Fruit fly (Drosophila melanogaster) whole organism, embryonic: ENCODE data around the gene CG7276.
A peak's percentile ranks its signal among the peaks of the same experiment; 100 is the strongest.

ENCODE experiments used
- Antp ChIP-seq: fragments of 200-800 bp; sonication (Bioruptor generic); optimal IDR thresholded peaks from 3 replicates; lab custom pipeline; 2016; ENCODE audit warnings: missing biosample characterization, missing genetic modification characterization
- Atf-2 ChIP-seq: fragments of 200-800 bp; sonication (Bioruptor generic); optimal IDR thresholded peaks from 2 replicates; lab custom pipeline; 2016; ENCODE audit warnings: missing biosample characterization, missing genetic modification characterization
- Bteb2 ChIP-seq: fragments of 200-800 bp; sonication (Bioruptor generic); optimal IDR thresholded peaks from 2 replicates; lab custom pipeline; 2016; ENCODE audit warnings: missing biosample characterization, missing genetic modification characterization
- CG10147 ChIP-seq: fragments of 200-800 bp; sonication (Bioruptor generic); optimal IDR thresholded peaks from 2 replicates; lab custom pipeline; 2019; ENCODE audit warnings: missing biosample characterization, mild to moderate bottlenecking, missing genetic modification characterization, moderate library complexity
- CG10321 ChIP-seq: fragments of 200-800 bp; sonication (Bioruptor generic); IDR thresholded peaks from 2 replicates; pipeline ENCODE4 v1.3.6; 2022; ENCODE audit warnings: missing biosample characterization, missing genetic modification characterization
- CG10959 ChIP-seq: fragments of 200-800 bp; sonication (Bioruptor generic); IDR thresholded peaks from 2 replicates; pipeline ENCODE4 v1.3.6; 2022; ENCODE audit warnings: missing biosample characterization, missing genetic modification characterization
- CG12104 ChIP-seq: fragments of 200-800 bp; sonication (Bioruptor generic); optimal IDR thresholded peaks from 3 replicates; lab custom pipeline; 2016; ENCODE audit warnings: missing biosample characterization, missing genetic modification characterization
- CG12942 ChIP-seq: fragments of 200-800 bp; sonication (Bioruptor generic); optimal IDR thresholded peaks from 3 replicates; lab custom pipeline; 2016; ENCODE audit warnings: missing biosample characterization, missing genetic modification characterization
- CG13624 ChIP-seq: fragments of 200-800 bp; sonication (Bioruptor generic); optimal IDR thresholded peaks from 2 replicates; lab custom pipeline; 2016; ENCODE audit warnings: missing biosample characterization, missing genetic modification characterization
- CG14050 ChIP-seq: fragments of 200-800 bp; sonication (Bioruptor generic); IDR thresholded peaks from 3 replicates; pipeline ENCODE4 v1.3.6; 2022; ENCODE audit warnings: missing biosample characterization, missing genetic modification characterization
- CG17361 ChIP-seq: fragments of 200-800 bp; sonication (Bioruptor generic); IDR thresholded peaks from 3 replicates; pipeline ENCODE4 v1.3.6; 2022; ENCODE audit warnings: missing biosample characterization, missing genetic modification characterization
- CG17385 ChIP-seq: fragments of 200-800 bp; sonication (Bioruptor generic); optimal IDR thresholded peaks from 3 replicates; lab custom pipeline; 2018; ENCODE audit warnings: missing biosample characterization, mild to moderate bottlenecking, missing genetic modification characterization
- CG2120 ChIP-seq: fragments of 200-800 bp; sonication (Bioruptor generic); optimal IDR thresholded peaks from 3 replicates; lab custom pipeline; 2016; ENCODE audit warnings: missing biosample characterization, missing genetic modification characterization
- CG30403 ChIP-seq: fragments of 200-800 bp; sonication (Bioruptor generic); optimal IDR thresholded peaks from 3 replicates; lab custom pipeline; 2016; ENCODE audit warnings: missing biosample characterization, missing genetic modification characterization
- CG31441 ChIP-seq: fragments of 200-800 bp; sonication (Bioruptor generic); IDR thresholded peaks from 2 replicates; pipeline ENCODE4 v1.3.6; 2022; ENCODE audit warnings: missing biosample characterization, missing genetic modification characterization
- CG3163 ChIP-seq: fragments of 200-800 bp; sonication (Bioruptor generic); optimal IDR thresholded peaks from 3 replicates; lab custom pipeline; 2016; ENCODE audit warnings: missing biosample characterization, missing genetic modification characterization
- CG32532 ChIP-seq: fragments of 200-800 bp; sonication (Bioruptor generic); IDR thresholded peaks from 2 replicates; pipeline ENCODE4 v1.3.6; 2022; ENCODE audit warnings: missing biosample characterization, missing genetic modification characterization
- CG3995 ChIP-seq: fragments of 200-800 bp; sonication (Bioruptor generic); optimal IDR thresholded peaks from 3 replicates; lab custom pipeline; 2016; ENCODE audit warnings: missing biosample characterization, missing genetic modification characterization
- CG7963 ChIP-seq: fragments of 200-800 bp; sonication (Bioruptor generic); IDR thresholded peaks from 3 replicates; pipeline ENCODE4 v1.3.6; 2022; ENCODE audit warnings: missing biosample characterization, missing genetic modification characterization; ENCODE audit not compliant: partially characterized antibody
- CG8388 ChIP-seq: fragments of 200-800 bp; sonication (Bioruptor generic); optimal IDR thresholded peaks from 2 replicates; lab custom pipeline; 2019; ENCODE audit warnings: missing biosample characterization, mild to moderate bottlenecking, missing genetic modification characterization, moderate library complexity
- CG9609 ChIP-seq: fragments of 200-800 bp; sonication (Bioruptor generic); optimal IDR thresholded peaks from 3 replicates; lab custom pipeline; 2016; ENCODE audit warnings: missing biosample characterization, missing genetic modification characterization
- Camta ChIP-seq: fragments of 200-800 bp; sonication (Bioruptor generic); optimal IDR thresholded peaks from 2 replicates; lab custom pipeline; 2016; ENCODE audit warnings: missing biosample characterization, missing genetic modification characterization
- Dip3 ChIP-seq: fragments of 200-800 bp; sonication (Bioruptor generic); optimal IDR thresholded peaks from 3 replicates; lab custom pipeline; 2016; ENCODE audit warnings: missing biosample characterization, missing genetic modification characterization
- Dref ChIP-seq: fragments of 200-800 bp; sonication (Bioruptor generic); IDR thresholded peaks from 2 replicates; pipeline ENCODE4 v1.3.6; 2022; ENCODE audit warnings: missing biosample characterization, missing genetic modification characterization
- HLH54F ChIP-seq: fragments of 200-800 bp; sonication (Bioruptor generic); optimal IDR thresholded peaks from 3 replicates; lab custom pipeline; 2016; ENCODE audit warnings: missing biosample characterization, missing genetic modification characterization
- Hand ChIP-seq: fragments of 200-800 bp; sonication (Bioruptor generic); optimal IDR thresholded peaks from 2 replicates; lab custom pipeline; 2017; ENCODE audit warnings: mild to moderate bottlenecking, missing biosample characterization, missing genetic modification reagents, missing genetic modification characterization
- Hmr ChIP-seq: fragments of 200-800 bp; sonication (Bioruptor generic); optimal IDR thresholded peaks from 3 replicates; lab custom pipeline; 2017; ENCODE audit warnings: mild to moderate bottlenecking, missing biosample characterization, missing genetic modification reagents, missing genetic modification characterization
- Hr39 ChIP-seq: fragments of >200 bp; optimal IDR thresholded peaks from 2 replicates; lab custom pipeline; 2017
- Rfx ChIP-seq: fragments of 200-800 bp; sonication (Bioruptor generic); IDR thresholded peaks from 2 replicates; pipeline ENCODE4 v1.3.6; 2022; ENCODE audit warnings: missing biosample characterization, missing genetic modification characterization
- Sox100B ChIP-seq: fragments of 200-800 bp; sonication (Bioruptor generic); optimal IDR thresholded peaks from 3 replicates; lab custom pipeline; 2018; ENCODE audit warnings: missing biosample characterization, mild to moderate bottlenecking, missing genetic modification characterization
- Xrp1 ChIP-seq: fragments of 200-800 bp; sonication (Bioruptor generic); IDR thresholded peaks from 2 replicates; pipeline ENCODE4 v1.3.6; 2022; ENCODE audit warnings: missing biosample characterization, missing genetic modification characterization
- amos ChIP-seq: fragments of 200-800 bp; sonication (Bioruptor generic); IDR thresholded peaks from 2 replicates; pipeline ENCODE4 v1.3.6; 2022; ENCODE audit warnings: missing biosample characterization, missing genetic modification characterization; ENCODE audit not compliant: partially characterized antibody
- btn ChIP-seq: fragments of 200-800 bp; sonication (Bioruptor generic); optimal IDR thresholded peaks from 2 replicates; lab custom pipeline; 2016; ENCODE audit warnings: missing biosample characterization, missing genetic modification characterization
- cg ChIP-seq: fragments of 200-800 bp; sonication (Bioruptor generic); optimal IDR thresholded peaks from 3 replicates; lab custom pipeline; 2019; ENCODE audit warnings: missing biosample characterization, mild to moderate bottlenecking, missing genetic modification characterization, moderate library complexity
- croc ChIP-seq: fragments of 200-800 bp; sonication (Bioruptor generic); conservative IDR thresholded peaks from 3 replicates; pipeline ENCODE4 v1.3.6; 2022; ENCODE audit warnings: missing biosample characterization, missing genetic modification characterization
- eve ChIP-seq, 2 experiments: fragments of >200 bp; optimal IDR thresholded peaks; 2 replicates each; lab custom pipeline; 2017; ENCODE audit warnings: missing biosample characterization in 2 of 2, missing genetic modification characterization in 2 of 2
- fru ChIP-seq: fragments of >200 bp; optimal IDR thresholded peaks from 2 replicates; lab custom pipeline; 2017
- fu2 ChIP-seq: fragments of 200-800 bp; sonication (Bioruptor generic); optimal IDR thresholded peaks from 2 replicates; lab custom pipeline; 2016; ENCODE audit warnings: missing biosample characterization, missing genetic modification characterization
- grn ChIP-seq: fragments of 200-800 bp; sonication (Bioruptor generic); optimal IDR thresholded peaks from 3 replicates; lab custom pipeline; 2017; ENCODE audit warnings: missing biosample characterization, missing genetic modification characterization
- gro ChIP-seq: fragments of 200-800 bp; sonication (Bioruptor generic); optimal IDR thresholded peaks from 2 replicates; lab custom pipeline; 2016; ENCODE audit warnings: missing biosample characterization, missing genetic modification characterization
- hb ChIP-seq: fragments of 200-800 bp; sonication (Bioruptor generic); IDR thresholded peaks from 3 replicates; pipeline ENCODE4 v1.3.6; 2022; ENCODE audit warnings: missing biosample characterization, missing genetic modification characterization; ENCODE audit not compliant: partially characterized antibody
- her ChIP-seq: fragments of 200-800 bp; sonication (Bioruptor generic); optimal IDR thresholded peaks from 2 replicates; lab custom pipeline; 2016; ENCODE audit warnings: missing biosample characterization, missing genetic modification characterization
- jigr1 ChIP-seq: fragments of 200-800 bp; sonication (Bioruptor generic); IDR thresholded peaks from 3 replicates; pipeline ENCODE4 v1.3.6; 2022; ENCODE audit warnings: missing biosample characterization, missing genetic modification characterization
- lola ChIP-seq, 3 experiments: fragments of >200 bp in 2 of 3; fragments of 200-800 bp in 1 of 3; sonication (Bioruptor generic) in 1 of 3; optimal IDR thresholded peaks; 2 replicates each; lab custom pipeline; 2017 to 2019; ENCODE audit warnings: missing biosample characterization in 3 of 3, missing genetic modification characterization in 3 of 3, mild to moderate bottlenecking in 1 of 3, moderate library complexity in 1 of 3
- luna ChIP-seq: fragments of 200-800 bp; sonication (Bioruptor generic); optimal IDR thresholded peaks from 2 replicates; lab custom pipeline; 2016; ENCODE audit warnings: missing biosample characterization, missing genetic modification characterization
- maf-S ChIP-seq: fragments of 200-800 bp; sonication (Bioruptor generic); optimal IDR thresholded peaks from 2 replicates; lab custom pipeline; 2016; ENCODE audit warnings: missing biosample characterization, missing genetic modification characterization
- nau ChIP-seq: fragments of 200-800 bp; sonication (Bioruptor generic); optimal IDR thresholded peaks from 3 replicates; lab custom pipeline; 2017; ENCODE audit warnings: missing biosample characterization, mild to moderate bottlenecking, missing genetic modification characterization, missing genetic modification reagents
- org-1 ChIP-seq: fragments of 200-800 bp; sonication (Bioruptor generic); optimal IDR thresholded peaks from 2 replicates; lab custom pipeline; 2017; ENCODE audit warnings: missing biosample characterization, missing genetic modification characterization
- sens ChIP-seq: fragments of 200-800 bp; sonication (Bioruptor generic); peaks from one replicate; lab custom pipeline; 2016; ENCODE audit warnings: missing biosample characterization, missing genetic modification characterization
- shn ChIP-seq: fragments of 200-800 bp; sonication (Bioruptor generic); optimal IDR thresholded peaks from 3 replicates; lab custom pipeline; 2016; ENCODE audit warnings: missing biosample characterization, missing genetic modification characterization
- sima ChIP-seq: fragments of 200-800 bp; sonication (Bioruptor generic); optimal IDR thresholded peaks from 2 replicates; lab custom pipeline; 2016; ENCODE audit warnings: missing biosample characterization, missing genetic modification characterization
- wdn ChIP-seq: fragments of 200-800 bp; sonication (Bioruptor generic); IDR thresholded peaks from 2 replicates; pipeline ENCODE4 v1.3.6; 2022; ENCODE audit warnings: missing biosample characterization, missing genetic modification characterization
- wek ChIP-seq: fragments of 200-800 bp; sonication (Bioruptor generic); optimal IDR thresholded peaks from 3 replicates; lab custom pipeline; 2018; ENCODE audit warnings: missing biosample characterization, mild to moderate bottlenecking, missing genetic modification characterization, moderate library complexity

Gene CG7276

DNA sequence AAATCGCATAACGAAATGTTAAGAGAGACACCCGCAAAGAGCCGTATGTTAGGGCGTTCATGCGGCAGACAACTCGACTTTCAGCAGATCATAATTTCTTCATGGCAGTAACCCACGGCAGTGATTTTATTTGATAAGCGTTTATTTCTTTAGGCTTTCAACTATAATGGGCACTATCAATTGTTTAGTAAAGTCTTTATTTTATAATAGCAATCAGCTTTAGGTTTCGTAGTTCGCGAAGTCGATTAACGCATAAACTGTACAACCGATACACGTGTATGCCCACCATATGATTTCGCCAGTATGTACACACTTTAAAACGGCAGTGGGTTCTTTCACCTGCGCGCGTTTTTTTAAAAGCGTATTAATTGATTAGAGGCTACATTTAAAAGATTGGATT, 10.2 kb downstream of the CG7276 start, which contains the start of gene CG7841 (continued):
- TF ChIP-seq croc (GFP tag; lab: Robert Waterston, UW) (peak; percentile 86), CG14050 (GFP tag; lab: Robert Waterston, UW) (peak; percentile 96), shn (peak; percentile 96), CG13624 (GFP tag; lab: Kevin White, UChicago) (peak; percentile 97), grn (peak; percentile 87), jigr1 (GFP tag; lab: Robert Waterston, UW) (no peak; the same call in 1 of the 3 replicates), her (GFP tag; lab: Kevin White, UChicago) (peak; percentile 96), fru (lab: Kevin White, UChicago) (no peak), luna (GFP tag; lab: Kevin White, UChicago) (peak; percentile 84), CG12942 (peak; percentile 94), CG12104 (GFP tag; lab: Kevin White, UChicago) (peak; percentile 97), CG31441 (GFP tag; lab: Robert Waterston, UW) (peak; percentile 98), CG2120 (peak; percentile 98), org-1 (GFP tag; lab: Kevin White, UChicago) (peak; percentile 97), Antp (GFP tag; lab: Kevin White, UChicago) (peak; percentile 95), cg (peak; percentile 21), nau (GFP tag; lab: Kevin White, UChicago) (peak; percentile 96), Rfx (peak; percentile 98), Sox100B (peak; percentile 97), gro (GFP tag; lab: Kevin White, UChicago) (peak; percentile 99), eve (GFP tag; optimal IDR thresholded peaks at IDR 0.05; lab: Kevin White, UChicago) (no peak), Hr39 (lab: Kevin White, UChicago) (no peak), wek (peak; percentile 95), CG32532 (GFP tag; lab: Robert Waterston, UW) (peak; percentile 97), CG10321 (peak; percentile 77), CG8388 (GFP tag; lab: Kevin White, UChicago) (peak; percentile 98), maf-S (GFP tag; lab: Kevin White, UChicago) (peak; percentile 94), btn (peak; percentile 94), fu2 (GFP tag; lab: Kevin White, UChicago) (peak; percentile 94), Atf-2 (peak; percentile 94), Camta (GFP tag; lab: Kevin White, UChicago) (peak; percentile 97), CG3995 (GFP tag; lab: Kevin White, UChicago) (peak; percentile 80), lola (GFP tag; optimal IDR thresholded peaks at IDR 0.05; lab: Kevin White, UChicago) (peak in 1 of 3 experiments; percentile 98), CG17361 (GFP tag; lab: Robert Waterston, UW) (peak; percentile 96), hb (no peak), sima (GFP tag; lab: Kevin White, UChicago) (peak; percentile 92), CG30403 (GFP tag; lab: Kevin White, UChicago) (peak; percentile 97), sens (GFP tag; lab: Kevin White, UChicago) (peak; percentile 99), CG10959 (GFP tag; lab: Robert Waterston, UW) (peak; percentile 94; the same call in 1 of the 2 replicates), Xrp1 (GFP tag; lab: Robert Waterston, UW) (peak; percentile 98), CG9609 (peak; percentile 96), Dip3 (peak; percentile 97), Hmr (GFP tag; lab: Kevin White, UChicago) (peak; percentile 99), CG17385 (GFP tag; lab: Kevin White, UChicago) (peak; percentile 97), CG7963 (GFP tag; lab: Robert Waterston, UW) (no peak), Dref (GFP tag; lab: Robert Waterston, UW) (0 out of 2 replicates have a peak, but pooled peaks have one; percentile 31), Hand (peak; percentile 99), CG10147 (peak; percentile 98), HLH54F (GFP tag; lab: Kevin White, UChicago) (peak; percentile 97), Bteb2 (GFP tag; lab: Kevin White, UChicago) (peak; percentile 97), CG3163 (GFP tag; lab: Kevin White, UChicago) (peak; percentile 88), wdn (GFP tag; lab: Robert Waterston, UW) (peak; percentile 93), amos (GFP tag; lab: Robert Waterston, UW) (no peak)
